Fruit fly (Drosophila melanogaster): ENCODE data around the gene Akap200.
A peak's percentile ranks its signal among the peaks of the same experiment; 100 is the strongest.

Gene Akap200

DNA sequence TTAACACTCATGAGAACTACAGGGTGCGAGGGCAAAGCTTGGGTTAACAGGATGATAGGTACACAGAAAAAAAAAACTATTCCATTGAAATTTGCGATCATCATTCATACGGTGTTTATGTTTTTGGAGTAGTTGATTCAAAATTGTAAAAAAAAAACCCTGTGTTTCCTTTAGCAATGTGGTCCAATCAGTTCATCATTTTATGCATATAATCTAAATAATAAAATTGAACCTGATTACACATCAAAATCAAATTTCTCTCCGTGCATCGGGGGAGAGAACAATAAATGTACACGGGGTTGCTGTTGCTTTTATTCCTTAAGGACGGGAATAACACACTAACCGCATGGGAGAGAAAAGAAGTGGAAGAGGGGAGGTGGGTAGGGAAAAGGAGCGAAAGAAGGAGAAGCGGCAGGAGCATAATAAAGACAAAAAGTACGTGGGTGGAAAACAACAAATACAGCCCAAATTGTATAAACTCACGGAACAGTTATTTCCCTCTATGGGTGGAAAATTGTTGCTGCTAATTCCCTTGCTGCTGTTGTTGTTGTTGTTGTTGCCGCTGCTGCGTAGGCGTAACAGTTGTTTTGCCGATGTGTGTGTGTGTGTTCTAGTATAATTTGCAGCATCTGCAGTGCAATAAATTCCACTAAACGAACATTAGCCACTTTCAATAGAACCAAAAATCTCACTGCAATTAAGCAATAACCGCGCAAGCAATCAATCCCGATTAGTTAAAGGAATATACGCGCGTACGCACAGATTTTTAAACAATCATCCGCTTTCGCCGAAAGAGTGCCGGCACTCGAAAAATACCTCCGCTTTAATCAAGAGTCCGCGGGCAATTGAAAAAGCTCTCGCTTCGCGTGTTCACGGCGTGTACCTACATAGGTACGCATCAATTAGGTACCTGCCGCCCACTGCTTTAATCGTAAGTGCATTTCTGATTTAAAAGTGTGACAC, 47.9 kb downstream of the Akap200 start, which contains the start of gene Agpat2 (continued):
- TF ChIP-seq CG10959 (GFP tag; IDR thresholded peaks at IDR 0.05): peak; percentile 55
- peak; percentile 77 for TF ChIP-seq CG17568 (GFP tag; optimal IDR thresholded peaks at IDR 0.05)
- TF ChIP-seq CG12104 (GFP tag; optimal IDR thresholded peaks at IDR 0.05): peak; percentile 80
- 0 out of 2 replicates have a peak, but pooled peaks have one; percentile 20 for TF ChIP-seq ro (GFP tag; IDR thresholded peaks at IDR 0.05)
- no peak for TF ChIP-seq br (optimal IDR thresholded peaks at IDR 0.05)
- TF ChIP-seq Hsf (GFP tag; optimal IDR thresholded peaks at IDR 0.05): peak; percentile 86
- peak; percentile 84 for TF ChIP-seq CG4820 (GFP tag; optimal IDR thresholded peaks at IDR 0.05)
- TF ChIP-seq ranshi (GFP tag; IDR thresholded peaks at IDR 0.05): peak; percentile 76

DNA sequence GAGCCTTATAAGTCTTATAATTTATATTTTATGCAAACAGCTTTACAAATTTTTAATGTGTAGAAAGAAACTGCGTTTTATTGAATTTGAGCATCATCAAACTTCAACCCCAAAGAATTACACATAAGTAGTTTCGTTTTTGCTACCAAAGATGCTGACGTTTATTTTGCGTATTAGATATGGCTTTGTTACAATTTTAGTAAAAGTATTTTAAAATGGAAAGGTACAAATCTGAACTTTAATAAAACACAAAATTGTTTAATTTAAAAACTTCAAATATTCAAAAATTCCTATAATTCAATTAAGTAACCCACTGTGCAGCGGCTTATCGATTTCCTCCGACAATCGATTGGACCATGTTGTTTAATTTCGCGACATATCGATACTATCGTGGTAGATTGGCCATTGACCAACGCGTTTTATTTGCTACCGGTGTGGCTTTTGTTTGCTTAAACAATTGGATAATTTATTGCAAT, 48.7 kb downstream of the Akap200 start, which contains the start of gene prg:
prg (plus strand) TSS at position 382 of the 476 bp plus-strand sequence.
- TF ChIP-seq Bgb (GFP tag; IDR thresholded peaks at IDR 0.05; ENCODE audit: partially characterized antibody) (peak; percentile 98), danr (GFP tag; IDR thresholded peaks at IDR 0.05) (no peak), crc (GFP tag; optimal IDR thresholded peaks at IDR 0.05) (peak; percentile 36), ind (GFP tag; optimal IDR thresholded peaks at IDR 0.05) (peak; percentile 43), kay (GFP tag; optimal IDR thresholded peaks at IDR 0.05) (peak; percentile 56), CG4282 (GFP tag; optimal IDR thresholded peaks at IDR 0.05) (peak; percentile 92), toy (GFP tag; IDR thresholded peaks at IDR 0.05) (no peak), HLHmδ (GFP tag; optimal IDR thresholded peaks at IDR 0.05) (no peak), CG1602 (GFP tag; optimal IDR thresholded peaks at IDR 0.05) (peak; percentile 49), Nf-YA (GFP tag; IDR thresholded peaks at IDR 0.05) (no peak), CG8089 (GFP tag; optimal IDR thresholded peaks at IDR 0.05) (peak; percentile 35), ftz-f1 (GFP tag; optimal IDR thresholded peaks at IDR 0.05) (no peak), gsb (GFP tag; IDR thresholded peaks at IDR 0.05) (no peak), CG34376 (GFP tag; optimal IDR thresholded peaks at IDR 0.05) (peak; percentile 61), yki (optimal IDR thresholded peaks at IDR 0.05) (no peak), CG32532 (GFP tag; IDR thresholded peaks at IDR 0.05) (peak; percentile 53; the same call in 1 of the 2 replicates), CG10274 (GFP tag; optimal IDR thresholded peaks at IDR 0.05) (no peak), zfh2 (GFP tag; optimal IDR thresholded peaks at IDR 0.05) (peak; percentile 54), tio (GFP tag; optimal IDR thresholded peaks at IDR 0.05) (peak; percentile 28), vvl (GFP tag; IDR thresholded peaks at IDR 0.05) (peak; percentile 64), insv (GFP tag; optimal IDR thresholded peaks at IDR 0.05) (peak in 1 of 2 experiments; percentile 58), CG18011 (GFP tag; optimal IDR thresholded peaks at IDR 0.05) (peak; percentile 38), lilli (GFP tag; optimal IDR thresholded peaks at IDR 0.05) (peak; percentile 74), stwl (tag; optimal IDR thresholded peaks at IDR 0.05) (peak; percentile 76), CG15601 (tag; optimal IDR thresholded peaks at IDR 0.05) (peak; percentile 22), caup (GFP tag; optimal IDR thresholded peaks at IDR 0.05; ENCODE audit: severe bottlenecking) (peak; percentile 21), CG8359 (GFP tag; optimal IDR thresholded peaks at IDR 0.05; ENCODE audit: borderline replicate concordance) (no peak), Rfx (GFP tag; IDR thresholded peaks at IDR 0.05) (peak; percentile 77), wdn (GFP tag; IDR thresholded peaks at IDR 0.05) (0 out of 2 replicates have a peak, but pooled peaks have one; percentile 32), oc (tag; optimal IDR thresholded peaks at IDR 0.05) (peak; percentile 60), ro (GFP tag; IDR thresholded peaks at IDR 0.05) (no peak), CG42726 (GFP tag; IDR thresholded peaks at IDR 0.05; ENCODE audit: partially characterized antibody) (peak; percentile 95), Tbp (GFP tag; optimal IDR thresholded peaks at IDR 0.05) (no peak), ranshi (GFP tag; IDR thresholded peaks at IDR 0.05) (peak; percentile 59), H15 (GFP tag; IDR thresholded peaks at IDR 0.05) (peak; percentile 49; the same call in 1 of the 3 replicates), eyg (GFP tag; optimal IDR thresholded peaks at IDR 0.05) (peak; percentile 52), tap (tag; optimal IDR thresholded peaks at IDR 0.05) (peak; percentile 42), CG9876 (GFP tag; optimal IDR thresholded peaks at IDR 0.05) (no peak), CG2120 (GFP tag; optimal IDR thresholded peaks at IDR 0.05) (peak; percentile 83), ac (GFP tag; optimal IDR thresholded peaks at IDR 0.05) (no peak), Optix (GFP tag; IDR thresholded peaks at IDR 0.05) (no peak), CG10267 (tag; optimal IDR thresholded peaks at IDR 0.05) (peak; percentile 71)

All from whole organism, embryonic.